Worm (Caenorhabditis elegans) whole organism, L1 larva: ENCODE data around the gene C08B11.9.

Experiments
- ces-1 ChIP-seq: fragments of 150-350 bp; optimal IDR thresholded peaks from 2 replicates; lab custom pipeline; 2014; ENCODE audit warnings: missing biosample characterization, missing genetic modification reagents, missing genetic modification characterization
- dpl-1 ChIP-seq, 3 experiments: fragments of 150-350 bp in 2 of 3; sonication (generic microtip) in 1 of 3; optimal IDR thresholded peaks; 2 replicates each; lab custom pipeline; 2014 to 2017; ENCODE audit warnings: missing biosample characterization in 3 of 3, missing genetic modification characterization in 3 of 3, missing genetic modification reagents in 3 of 3
- nhr-76 ChIP-seq: sonication (generic microtip); optimal IDR thresholded peaks from 2 replicates; lab custom pipeline; 2017; ENCODE audit warnings: missing biosample characterization, missing genetic modification characterization
- pqm-1 ChIP-seq: sonication (generic microtip); optimal IDR thresholded peaks from 3 replicates; lab custom pipeline; 2017; ENCODE audit warnings: missing biosample characterization, missing genetic modification characterization
- skn-1 ChIP-seq: fragments of 150-350 bp; optimal IDR thresholded peaks from 2 replicates; lab custom pipeline; 2014; ENCODE audit warnings: missing biosample characterization, missing genetic modification characterization

DNA sequence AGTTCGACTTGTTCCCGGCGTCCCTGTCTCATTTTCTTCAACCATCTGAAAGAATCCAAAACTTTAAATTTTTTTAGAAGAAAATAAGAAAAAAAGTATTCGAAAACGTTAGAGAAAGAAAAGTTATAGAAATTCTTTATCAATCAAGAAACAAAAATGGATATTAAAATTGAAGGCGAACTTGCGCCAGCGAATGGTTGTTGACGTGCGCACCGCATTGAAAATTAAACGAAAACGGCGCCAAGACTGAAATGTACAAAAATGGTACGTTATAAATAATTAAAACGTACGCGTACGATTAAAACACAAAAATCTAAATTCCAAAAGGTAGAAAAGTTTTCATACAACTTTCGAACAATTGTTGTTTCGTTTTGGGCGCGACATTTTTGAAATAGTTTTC, 48.8 kb upstream of the C08B11.9 start, which contains the start of gene K02C4.3:
- TF ChIP-seq ces-1 (GFP tag; lab: Kevin White, UChicago) (no peak), nhr-76 (tag; lab: Kevin White, UChicago) (no peak), skn-1 (tag; lab: Kevin White, UChicago) (peak; percentile 77), pqm-1 (tag; lab: Kevin White, UChicago) (no peak), dpl-1 (GFP tag; optimal IDR thresholded peaks at IDR 0.05; lab: Kevin White, UChicago) (peak; percentile 86 to 94 (median 93))
